Worm (Caenorhabditis elegans) whole organism, L2 larva: Measurements from ENCODE around the gene C12D8.21.

Experiments used
- ceh-82 ChIP-seq: fragments of 150-350 bp; optimal IDR thresholded peaks from 2 replicates; lab custom pipeline; 2014; ENCODE audit warnings: missing biosample characterization, missing genetic modification characterization
- elt-1 ChIP-seq: fragments of 150-350 bp; optimal IDR thresholded peaks from 2 replicates; lab custom pipeline; 2014; ENCODE audit warnings: missing biosample characterization, missing genetic modification characterization
- mdl-1 ChIP-seq, 2 experiments: fragments of 150-350 bp in 1 of 2; sonication (generic microtip) in 1 of 2; optimal IDR thresholded peaks; 2 replicates each; lab custom pipeline; 2017; ENCODE audit warnings: missing biosample characterization in 2 of 2, missing genetic modification characterization in 2 of 2
- sem-4 ChIP-seq: fragments of 150-350 bp; optimal IDR thresholded peaks from 2 replicates; lab custom pipeline; 2014; ENCODE audit warnings: missing biosample characterization, missing genetic modification reagents, missing genetic modification characterization
- snpc-4 ChIP-seq: fragments of 150-350 bp; optimal IDR thresholded peaks from 2 replicates; lab custom pipeline; 2014; ENCODE audit warnings: missing biosample characterization, missing genetic modification characterization

DNA sequence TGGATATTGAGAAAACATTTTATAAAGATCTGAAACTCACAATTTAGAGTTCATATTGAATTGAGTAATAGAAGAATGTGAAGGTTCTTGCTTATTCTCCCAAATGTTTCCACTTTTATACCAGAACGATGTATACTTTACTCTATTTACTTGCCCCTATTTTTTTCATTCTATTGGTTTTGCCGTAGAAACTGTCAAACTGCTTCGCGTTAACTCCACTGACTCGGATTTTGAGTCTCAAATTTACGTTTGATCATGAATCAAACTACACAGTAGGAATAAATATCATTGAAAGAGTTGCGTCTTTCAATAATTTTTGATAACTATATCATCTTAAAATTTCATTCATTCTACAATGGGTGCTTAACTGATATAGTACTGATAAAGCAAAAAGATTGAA is 1.1 kb downstream of the C12D8.21 start, which contains the start of gene fipr-8:
- TF ChIP-seq elt-1 (no peak), snpc-4 (tag; lab: Kevin White, UChicago) (no peak), sem-4 (tag; lab: Kevin White, UChicago) (no peak), ceh-82 (tag; lab: Kevin White, UChicago) (no peak), mdl-1 (tag; optimal IDR thresholded peaks at IDR 0.05; lab: Kevin White, UChicago) (no peak)
